Fruit fly (Drosophila melanogaster) whole organism, embryonic: ENCODE data around the gene Gpdh1.
A peak's percentile ranks its signal among the peaks of the same experiment; 100 is the strongest.

ENCODE experiments used
- ATbp ChIP-seq: fragments of 200-800 bp; sonication (Bioruptor generic); optimal IDR thresholded peaks from 2 replicates; lab custom pipeline; 2017; ENCODE audit warnings: missing biosample characterization, mild to moderate bottlenecking, missing genetic modification characterization, missing genetic modification reagents
- Atf-2 ChIP-seq: fragments of 200-800 bp; sonication (Bioruptor generic); optimal IDR thresholded peaks from 2 replicates; lab custom pipeline; 2016; ENCODE audit warnings: missing biosample characterization, missing genetic modification characterization
- C15 ChIP-seq: fragments of 200-800 bp; sonication (Bioruptor generic); IDR thresholded peaks from 3 replicates; pipeline ENCODE4 v1.3.6; 2022; ENCODE audit warnings: missing biosample characterization, missing genetic modification characterization
- CG11085 ChIP-seq: fragments of 200-800 bp; sonication (Bioruptor generic); IDR thresholded peaks from 2 replicates; pipeline ENCODE4 v1.3.6; 2022; ENCODE audit warnings: missing biosample characterization, missing genetic modification characterization
- CG11696 ChIP-seq: fragments of 200-800 bp; sonication (Bioruptor generic); IDR thresholded peaks from 2 replicates; pipeline ENCODE4 v1.3.6; 2022; ENCODE audit warnings: missing biosample characterization, missing genetic modification characterization
- CG12071 ChIP-seq: fragments of 200-800 bp; sonication (Bioruptor generic); optimal IDR thresholded peaks from 3 replicates; lab custom pipeline; 2018; ENCODE audit warnings: missing biosample characterization, mild to moderate bottlenecking, missing genetic modification characterization
- CG12104 ChIP-seq: fragments of 200-800 bp; sonication (Bioruptor generic); optimal IDR thresholded peaks from 3 replicates; lab custom pipeline; 2016; ENCODE audit warnings: missing biosample characterization, missing genetic modification characterization
- CG14667 ChIP-seq: fragments of 200-800 bp; sonication (Bioruptor generic); IDR thresholded peaks from 2 replicates; pipeline ENCODE4 v1.3.6; 2022; ENCODE audit warnings: missing biosample characterization, missing genetic modification characterization
- CG1529 ChIP-seq: fragments of 200-800 bp; sonication (Bioruptor generic); optimal IDR thresholded peaks from 3 replicates; lab custom pipeline; 2018; ENCODE audit warnings: missing biosample characterization, missing genetic modification characterization
- CG15696 ChIP-seq: fragments of 200-800 bp; sonication (Bioruptor generic); optimal IDR thresholded peaks from 2 replicates; lab custom pipeline; 2019; ENCODE audit warnings: missing biosample characterization, mild to moderate bottlenecking, missing genetic modification characterization, moderate library complexity
- CG18764 ChIP-seq: fragments of 200-800 bp; sonication (Bioruptor generic); optimal IDR thresholded peaks from 3 replicates; lab custom pipeline; 2016; ENCODE audit warnings: missing biosample characterization, missing genetic modification characterization
- CG2129 ChIP-seq: fragments of 200-800 bp; sonication (Bioruptor generic); IDR thresholded peaks from 2 replicates; pipeline ENCODE4 v1.3.6; 2022; ENCODE audit warnings: missing biosample characterization, missing genetic modification characterization; ENCODE audit not compliant: partially characterized antibody
- CG2712 ChIP-seq: fragments of 200-800 bp; optimal IDR thresholded peaks from 3 replicates; lab custom pipeline; 2019; ENCODE audit warnings: missing biosample characterization, mild to moderate bottlenecking, missing genetic modification characterization, moderate library complexity
- CG3281 ChIP-seq: fragments of 200-800 bp; sonication (Bioruptor generic); optimal IDR thresholded peaks from 3 replicates; lab custom pipeline; 2017; ENCODE audit warnings: missing biosample characterization, mild to moderate bottlenecking, missing genetic modification characterization
- CG3407 ChIP-seq: fragments of 200-800 bp; sonication (Bioruptor generic); optimal IDR thresholded peaks from 2 replicates; lab custom pipeline; 2018; ENCODE audit warnings: missing biosample characterization, mild to moderate bottlenecking, missing genetic modification characterization
- CG4404 ChIP-seq: fragments of 200-800 bp; sonication (Bioruptor generic); IDR thresholded peaks from 2 replicates; pipeline ENCODE4 v1.3.6; 2022; ENCODE audit warnings: missing biosample characterization, missing genetic modification characterization
- CG4424 ChIP-seq: fragments of 200-800 bp; sonication (Bioruptor generic); optimal IDR thresholded peaks from 3 replicates; lab custom pipeline; 2016; ENCODE audit warnings: missing biosample characterization, missing genetic modification characterization
- CG7786 ChIP-seq: fragments of 200-800 bp; sonication (Bioruptor generic); optimal IDR thresholded peaks from 2 replicates; lab custom pipeline; 2016; ENCODE audit warnings: missing biosample characterization, missing genetic modification characterization
- CG7839 ChIP-seq: fragments of 200-800 bp; sonication (Bioruptor generic); optimal IDR thresholded peaks from 3 replicates; lab custom pipeline; 2018; ENCODE audit warnings: missing biosample characterization, mild to moderate bottlenecking, missing genetic modification characterization, moderate library complexity
- CG8089 ChIP-seq: fragments of 200-800 bp; sonication (Bioruptor generic); optimal IDR thresholded peaks from 3 replicates; lab custom pipeline; 2016; ENCODE audit warnings: missing biosample characterization, missing genetic modification characterization
- CG8924 ChIP-seq: fragments of 200-800 bp; optimal IDR thresholded peaks from 3 replicates; lab custom pipeline; 2019; ENCODE audit warnings: missing biosample characterization, mild to moderate bottlenecking, missing genetic modification characterization, moderate library complexity
- E2f1 ChIP-seq: fragments of 200-800 bp; sonication (Bioruptor generic); IDR thresholded peaks from 2 replicates; pipeline ENCODE4 v1.3.6; 2022; ENCODE audit warnings: missing biosample characterization, missing genetic modification characterization
- Eip74EF ChIP-seq, 2 experiments: fragments of 200-800 bp in 1 of 2; fragments of >200 bp in 1 of 2; sonication (Bioruptor generic) in 1 of 2; optimal IDR thresholded peaks; 2 replicates each; lab custom pipeline; 2017 to 2019; ENCODE audit warnings: missing biosample characterization in 2 of 2, missing genetic modification characterization in 2 of 2, mild to moderate bottlenecking in 1 of 2, moderate library complexity in 1 of 2
- Fer3 ChIP-seq: fragments of 200-800 bp; sonication (Bioruptor generic); optimal IDR thresholded peaks from 2 replicates; lab custom pipeline; 2018; ENCODE audit warnings: missing biosample characterization, mild to moderate bottlenecking, missing genetic modification characterization, moderate library complexity
- Gsc ChIP-seq: fragments of 200-800 bp; sonication (Bioruptor generic); IDR thresholded peaks from 2 replicates; pipeline ENCODE4 v1.3.6; 2022; ENCODE audit warnings: missing biosample characterization, missing genetic modification characterization
- HLH4C ChIP-seq: fragments of 200-800 bp; sonication (Bioruptor generic); IDR thresholded peaks from 3 replicates; pipeline ENCODE4 v1.3.6; 2022; ENCODE audit warnings: missing biosample characterization, missing genetic modification characterization; ENCODE audit not compliant: partially characterized antibody
- HLHmδ ChIP-seq: fragments of 200-800 bp; sonication (Bioruptor generic); optimal IDR thresholded peaks from 2 replicates; lab custom pipeline; 2018; ENCODE audit warnings: missing biosample characterization, mild to moderate bottlenecking, missing genetic modification characterization, moderate library complexity
- Hand ChIP-seq: fragments of 200-800 bp; sonication (Bioruptor generic); optimal IDR thresholded peaks from 2 replicates; lab custom pipeline; 2017; ENCODE audit warnings: mild to moderate bottlenecking, missing biosample characterization, missing genetic modification reagents, missing genetic modification characterization
- Hey ChIP-seq: fragments of 200-800 bp; sonication (Bioruptor generic); optimal IDR thresholded peaks from 3 replicates; lab custom pipeline; 2018; ENCODE audit warnings: missing biosample characterization, mild to moderate bottlenecking, missing genetic modification characterization
- Kr ChIP-seq: fragments of 200-800 bp; sonication (Bioruptor generic); optimal IDR thresholded peaks from 2 replicates; lab custom pipeline; 2017; ENCODE audit warnings: missing biosample characterization, mild to moderate bottlenecking, missing genetic modification characterization
- Lhr ChIP-seq: fragments of 200-800 bp; sonication (Bioruptor generic); optimal IDR thresholded peaks from 3 replicates; lab custom pipeline; 2017; ENCODE audit warnings: mild to moderate bottlenecking, missing biosample characterization, missing genetic modification reagents, missing genetic modification characterization
- Max ChIP-seq: fragments of 200-800 bp; sonication (Bioruptor generic); optimal IDR thresholded peaks from 2 replicates; lab custom pipeline; 2016; ENCODE audit warnings: missing biosample characterization, mild to moderate bottlenecking, missing genetic modification characterization
- Neu2 ChIP-seq: fragments of 200-800 bp; sonication (Bioruptor generic); optimal IDR thresholded peaks from 3 replicates; lab custom pipeline; 2016; ENCODE audit warnings: missing biosample characterization, missing genetic modification characterization, borderline replicate concordance
- ac ChIP-seq: fragments of 200-800 bp; sonication (Bioruptor generic); optimal IDR thresholded peaks from 3 replicates; lab custom pipeline; 2017; ENCODE audit warnings: missing biosample characterization, mild to moderate bottlenecking, missing genetic modification characterization
- al ChIP-seq: fragments of 200-800 bp; sonication (Bioruptor generic); IDR thresholded peaks from 2 replicates; pipeline ENCODE4 v1.3.6; 2022; ENCODE audit warnings: missing biosample characterization, missing genetic modification characterization
- cato ChIP-seq: fragments of 200-800 bp; sonication (Bioruptor generic); optimal IDR thresholded peaks from 2 replicates; lab custom pipeline; 2016; ENCODE audit warnings: missing biosample characterization, missing genetic modification characterization, borderline replicate concordance
- disco-r ChIP-seq: fragments of 200-800 bp; sonication (Bioruptor generic); optimal IDR thresholded peaks from 2 replicates; lab custom pipeline; 2016; ENCODE audit warnings: missing biosample characterization, missing genetic modification characterization
- esg ChIP-seq: fragments of 200-800 bp; sonication (Bioruptor generic); conservative IDR thresholded peaks from 2 replicates; pipeline ENCODE4 v1.3.6; 2022; ENCODE audit warnings: missing biosample characterization, missing genetic modification characterization
- fd96Cb ChIP-seq: fragments of 200-800 bp; sonication (Bioruptor generic); optimal IDR thresholded peaks from 2 replicates; lab custom pipeline; 2018; ENCODE audit warnings: missing biosample characterization, mild to moderate bottlenecking, missing genetic modification characterization, moderate library complexity
- gfzf ChIP-seq: fragments of 200-800 bp; sonication (Bioruptor generic); optimal IDR thresholded peaks from 2 replicates; lab custom pipeline; 2016; ENCODE audit warnings: missing biosample characterization, mild to moderate bottlenecking, missing genetic modification characterization, moderate library complexity
- insv ChIP-seq, 2 experiments: fragments of 200-800 bp; sonication (Bioruptor generic); optimal IDR thresholded peaks; 3 replicates each; lab custom pipeline; 2016 to 2018; ENCODE audit warnings: missing biosample characterization in 2 of 2, missing genetic modification characterization in 2 of 2
- mam ChIP-seq: fragments of 200-800 bp; sonication (Bioruptor generic); optimal IDR thresholded peaks from 3 replicates; lab custom pipeline; 2016; ENCODE audit warnings: missing biosample characterization, missing genetic modification characterization
- onecut ChIP-seq: fragments of 200-800 bp; sonication (Bioruptor generic); IDR thresholded peaks from 2 replicates; pipeline ENCODE4 v1.3.6; 2022; ENCODE audit warnings: missing biosample characterization, missing genetic modification characterization
- pho ChIP-seq: fragments of 200-800 bp; sonication (Bioruptor generic); optimal IDR thresholded peaks from 2 replicates; lab custom pipeline; 2016; ENCODE audit warnings: missing biosample characterization, missing genetic modification characterization
- pros ChIP-seq: fragments of 200-800 bp; sonication (Bioruptor generic); optimal IDR thresholded peaks from 3 replicates; lab custom pipeline; 2019; ENCODE audit warnings: missing biosample characterization, mild to moderate bottlenecking, missing genetic modification characterization, moderate library complexity
- psq ChIP-seq: fragments of 200-800 bp; sonication (Bioruptor generic); optimal IDR thresholded peaks from 2 replicates; lab custom pipeline; 2017; ENCODE audit warnings: missing biosample characterization, missing genetic modification characterization
- row ChIP-seq: fragments of 200-800 bp; sonication (Bioruptor generic); IDR thresholded peaks from 3 replicates; pipeline ENCODE4 v1.3.6; 2022; ENCODE audit warnings: missing biosample characterization, missing genetic modification characterization
- salm ChIP-seq: fragments of 200-800 bp; sonication (Bioruptor generic); optimal IDR thresholded peaks from 2 replicates; lab custom pipeline; 2018; ENCODE audit warnings: missing biosample characterization, mild to moderate bottlenecking, missing genetic modification characterization
- schlank ChIP-seq: fragments of 200-800 bp; sonication (Bioruptor generic); optimal IDR thresholded peaks from 2 replicates; lab custom pipeline; 2018; ENCODE audit warnings: missing biosample characterization, mild to moderate bottlenecking, missing genetic modification characterization
- sqz ChIP-seq: fragments of 200-800 bp; sonication (Bioruptor generic); optimal IDR thresholded peaks from 3 replicates; lab custom pipeline; 2018; ENCODE audit warnings: missing biosample characterization, mild to moderate bottlenecking, missing genetic modification characterization
- wor ChIP-seq: fragments of 200-800 bp; sonication (Bioruptor generic); IDR thresholded peaks from 2 replicates; pipeline ENCODE4 v1.3.6; 2022; ENCODE audit warnings: missing biosample characterization, missing genetic modification characterization

The Gpdh1 gene

DNA sequence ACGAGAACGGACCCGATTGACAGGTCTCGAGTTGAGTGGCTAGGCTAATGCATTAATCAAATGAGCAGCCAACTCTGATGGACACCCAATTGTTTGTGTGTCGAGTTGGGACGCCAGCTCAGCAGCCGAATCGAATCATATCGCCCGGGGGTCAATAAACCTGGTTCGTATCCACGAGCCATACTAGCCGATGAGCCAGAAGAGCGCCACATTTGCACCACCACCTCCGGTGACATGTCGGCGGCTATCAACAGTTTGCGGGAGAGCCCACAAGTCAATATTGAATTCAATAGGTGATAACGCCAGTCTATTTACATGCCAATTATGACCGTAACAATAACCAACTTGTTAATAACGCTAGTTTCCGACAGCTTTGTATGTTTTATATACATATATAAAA is 30.7 kb downstream of the Gpdh1 start (continued):
- TF ChIP-seq salm, result peak; percentile 45
- no peak for TF ChIP-seq Atf-2
- TF ChIP-seq CG3407 (GFP tag; lab: Kevin White, UChicago), result peak; percentile 76
- peak; percentile 63 for TF ChIP-seq Fer3
- no peak for TF ChIP-seq CG14667 (GFP tag; lab: Robert Waterston, UW)
- no peak for TF ChIP-seq CG11085
- TF ChIP-seq CG8924 (tag; lab: Kevin White, UChicago), result peak; percentile 59
- peak; percentile 0 for TF ChIP-seq CG7786 (GFP tag; lab: Kevin White, UChicago)
- peak; percentile 92 for TF ChIP-seq ATbp (GFP tag; lab: Kevin White, UChicago)
- TF ChIP-seq row, result no peak
- no peak for TF ChIP-seq cato (GFP tag; lab: Kevin White, UChicago)
- TF ChIP-seq pros (GFP tag; lab: Kevin White, UChicago), result no peak
- no peak for TF ChIP-seq al (GFP tag; lab: Robert Waterston, UW)
- no peak for TF ChIP-seq wor (GFP tag; lab: Robert Waterston, UW)
- TF ChIP-seq HLHmδ (GFP tag; lab: Kevin White, UChicago), result peak; percentile 86
- no peak for TF ChIP-seq ac
- TF ChIP-seq CG3281 (GFP tag; lab: Kevin White, UChicago), result peak; percentile 74
- TF ChIP-seq CG4404 (GFP tag; lab: Robert Waterston, UW), result no peak
- TF ChIP-seq Gsc (GFP tag; lab: Robert Waterston, UW), result no peak
- no peak for TF ChIP-seq C15 (GFP tag; lab: Robert Waterston, UW)
- peak; percentile 62 for TF ChIP-seq Hey (tag; lab: Kevin White, UChicago)
- TF ChIP-seq E2f1 (GFP tag; lab: Robert Waterston, UW), result no peak
- peak; percentile 77 for TF ChIP-seq schlank (tag; lab: Kevin White, UChicago)
- no peak for TF ChIP-seq mam (GFP tag; lab: Kevin White, UChicago)
- TF ChIP-seq CG12104 (GFP tag; lab: Kevin White, UChicago), result peak; percentile 33
- no peak for TF ChIP-seq psq
- peak; percentile 66 for TF ChIP-seq onecut (GFP tag; lab: Robert Waterston, UW)
- peak; percentile 34 for TF ChIP-seq Hand (GFP tag; lab: Kevin White, UChicago)
- TF ChIP-seq CG1529 (GFP tag; lab: Kevin White, UChicago), result peak; percentile 46
- peak; percentile 63 for TF ChIP-seq CG18764 (GFP tag; lab: Kevin White, UChicago)
- TF ChIP-seq CG4424 (GFP tag; lab: Kevin White, UChicago), result peak; percentile 12
- TF ChIP-seq pho (GFP tag; lab: Kevin White, UChicago), result no peak
- TF ChIP-seq insv (GFP tag; optimal IDR thresholded peaks at IDR 0.05; lab: Kevin White, UChicago), result peak in 1 of 2 experiments; percentile 55
- TF ChIP-seq sqz (GFP tag; lab: Kevin White, UChicago), result peak; percentile 17
- TF ChIP-seq HLH4C, result no peak
- TF ChIP-seq CG2129 (GFP tag; lab: Robert Waterston, UW), result no peak
- peak; percentile 38 for TF ChIP-seq CG7839 (tag; lab: Kevin White, UChicago)
- peak; percentile 14 for TF ChIP-seq Max (GFP tag; lab: Kevin White, UChicago)
- TF ChIP-seq Kr, result no peak
- TF ChIP-seq disco-r (GFP tag; lab: Kevin White, UChicago), result no peak
- peak in 1 of 2 experiments; percentile 27 for TF ChIP-seq Eip74EF (GFP tag; optimal IDR thresholded peaks at IDR 0.05; lab: Kevin White, UChicago)
- peak; percentile 84 for TF ChIP-seq CG12071
- no peak for TF ChIP-seq CG8089 (GFP tag; lab: Kevin White, UChicago)
- TF ChIP-seq CG2712 (tag; lab: Kevin White, UChicago), result peak; percentile 6
- no peak for TF ChIP-seq CG11696 (GFP tag; lab: Robert Waterston, UW)
- no peak for TF ChIP-seq esg (GFP tag; lab: Robert Waterston, UW)
- TF ChIP-seq Lhr (GFP tag; lab: Kevin White, UChicago), result peak; percentile 23
- peak; percentile 58 for TF ChIP-seq CG15696
- TF ChIP-seq fd96Cb (tag; lab: Kevin White, UChicago), result peak; percentile 4
- TF ChIP-seq Neu2 (GFP tag; lab: Kevin White, UChicago), result no peak
- TF ChIP-seq gfzf (GFP tag; lab: Kevin White, UChicago), result no peak
